Worm (Caenorhabditis elegans): ENCODE measurements around the gene rib-2.

The rib-2 gene

DNA sequence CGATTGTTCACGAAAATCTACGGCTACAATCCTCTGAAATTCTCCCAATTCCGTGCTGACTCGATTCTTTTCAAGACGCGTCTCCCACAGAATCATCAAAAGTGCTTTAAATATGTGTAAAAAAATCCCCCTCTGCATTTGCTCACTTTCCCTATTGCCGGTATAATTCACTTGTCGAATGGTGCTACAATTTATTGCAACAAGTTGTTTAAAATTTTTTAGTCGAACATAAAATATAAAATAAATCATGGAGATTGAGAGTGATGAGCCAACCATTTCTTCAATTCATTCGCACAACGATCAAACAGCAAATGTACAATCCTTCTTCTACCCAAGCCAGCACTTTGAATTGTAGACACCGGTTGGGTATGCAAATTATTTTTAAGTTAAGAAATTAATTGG is 3.8 kb downstream of the rib-2 start (continued):
- TF ChIP-seq bed-1 (GFP tag; IDR thresholded peaks at IDR 0.05) (no peak), zim-3 (tag; optimal IDR thresholded peaks at IDR 0.05) (peak; percentile 44), C17E4.6 (GFP tag; IDR thresholded peaks at IDR 0.05) (peak; percentile 74), nfya-1 (tag; optimal IDR thresholded peaks at IDR 0.05; ENCODE audit: borderline replicate concordance, insufficient read depth) (no peak), ccch-3 (GFP tag; optimal IDR thresholded peaks at IDR 0.05) (no peak), lsl-1 (GFP tag; optimal IDR thresholded peaks at IDR 0.05) (peak; percentile 61), F22D6.2 (tag; optimal IDR thresholded peaks at IDR 0.05) (no peak), ceh-27 (GFP tag; optimal IDR thresholded peaks at IDR 0.05) (peak; percentile 14), ztf-6 (GFP tag; IDR thresholded peaks at IDR 0.05) (no peak), ztf-25 (GFP tag; IDR thresholded peaks at IDR 0.05) (peak; percentile 11; the same call in 1 of the 2 replicates), nhr-27 (tag; optimal IDR thresholded peaks at IDR 0.05) (no peak), nfyb-1 (GFP tag; IDR thresholded peaks at IDR 0.05) (peak; percentile 80), bed-2 (GFP tag; IDR thresholded peaks at IDR 0.05) (no peak), ztf-22 (GFP tag; optimal IDR thresholded peaks at IDR 0.05) (peak; percentile 25), ceh-58 (GFP tag; IDR thresholded peaks at IDR 0.05) (peak; percentile 71; the same call in 1 of the 2 replicates), ceh-40 (GFP tag; IDR thresholded peaks at IDR 0.05) (peak; percentile 70; the same call in 1 of the 2 replicates), nhr-120 (GFP tag; IDR thresholded peaks at IDR 0.05) (no peak), lir-1 (GFP tag; conservative IDR thresholded peaks at IDR 0.05) (no peak), Y79H2A.3 (GFP tag; conservative IDR thresholded peaks at IDR 0.05) (peak; percentile 94), mcd-1 (GFP tag; IDR thresholded peaks at IDR 0.05) (peak; percentile 37), ama-1 (optimal IDR thresholded peaks at IDR 0.05) (peak; percentile 20), ama-1 (GFP tag; optimal IDR thresholded peaks at IDR 0.05) (peak; percentile 83 to 93), hmg-20 (GFP tag; IDR thresholded peaks at IDR 0.05) (no peak), C06A6.2 (GFP tag; conservative IDR thresholded peaks at IDR 0.05) (no peak), aptf-2 (GFP tag; conservative IDR thresholded peaks at IDR 0.05) (no peak), attf-6 (GFP tag; IDR thresholded peaks at IDR 0.05) (peak; percentile 87), akir-1 (GFP tag; optimal IDR thresholded peaks at IDR 0.05) (no peak), T26A5.8 (tag; optimal IDR thresholded peaks at IDR 0.05) (peak; percentile 91), die-1 (tag; optimal IDR thresholded peaks at IDR 0.05) (peak; percentile 80), F49E8.2 (tag; optimal IDR thresholded peaks at IDR 0.05; ENCODE audit: insufficient read depth) (peak; percentile 93), madf-3 (GFP tag; IDR thresholded peaks at IDR 0.05) (peak; percentile 84), athp-1 (tag; optimal IDR thresholded peaks at IDR 0.05) (peak; percentile 85), F55B11.4 (tag; optimal IDR thresholded peaks at IDR 0.05; ENCODE audit: borderline replicate concordance, insufficient read depth) (no peak), dpff-1 (tag; optimal IDR thresholded peaks at IDR 0.05) (peak; percentile 18), Y53F4B.3 (GFP tag; IDR thresholded peaks at IDR 0.05) (no peak)

DNA sequence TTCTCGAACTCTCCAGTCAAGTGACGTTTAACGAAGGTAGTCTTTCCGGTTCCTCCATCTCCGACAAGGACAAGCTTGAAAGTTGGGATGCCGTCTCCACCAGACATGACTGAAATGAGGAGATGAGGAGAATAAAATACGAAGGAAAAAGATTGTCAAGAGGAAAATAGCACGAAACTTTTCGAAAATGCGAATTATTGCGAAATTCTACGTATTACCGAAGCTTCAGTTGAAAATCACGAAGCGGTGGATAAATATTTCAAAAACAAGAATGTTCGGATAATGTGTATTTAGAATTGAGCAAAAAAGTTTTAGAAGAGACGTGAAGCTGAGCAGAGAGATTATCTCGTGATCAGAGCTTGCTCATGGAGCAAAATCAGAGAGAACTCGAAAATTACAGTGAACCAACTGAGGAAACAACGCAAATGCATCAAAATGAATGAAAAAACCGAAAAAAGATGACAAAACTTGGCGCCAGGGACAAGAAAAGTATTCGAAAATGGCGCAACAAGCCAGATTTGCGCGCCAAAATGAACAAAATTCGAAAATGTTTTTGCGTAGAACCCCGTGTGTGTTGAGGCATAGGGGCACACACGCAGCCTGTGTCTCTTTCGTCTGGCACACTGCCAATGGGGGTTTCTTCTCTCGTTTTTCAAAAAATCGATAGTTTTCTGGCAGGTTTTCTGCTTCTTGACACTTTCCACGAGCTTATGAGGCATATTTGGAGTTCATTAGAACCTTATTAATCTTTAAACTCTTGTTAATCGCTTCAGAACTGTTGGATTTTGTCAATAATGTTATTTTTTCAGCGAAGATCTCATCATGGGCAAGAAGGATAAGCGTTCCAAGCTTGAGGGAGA is 5.2 kb downstream of the rib-2 start, which contains the start of the genes ran-1 and dkc-1:
TSS of gene ran-1 (minus strand) at position 109 of the 860 bp plus-strand sequence.
TSS of gene dkc-1 (plus strand) at position 810 of the 860 bp plus-strand sequence.
- TF ChIP-seq athp-1 (tag; optimal IDR thresholded peaks at IDR 0.05) (peak; percentile 81), repo-1 (tag; optimal IDR thresholded peaks at IDR 0.05) (peak; percentile 4), unc-130 (GFP tag; optimal IDR thresholded peaks at IDR 0.05) (peak; percentile 81), lin-40 (tag; optimal IDR thresholded peaks at IDR 0.05) (peak; percentile 51), ztf-6 (GFP tag; IDR thresholded peaks at IDR 0.05) (no peak), atf-7 (tag; optimal IDR thresholded peaks at IDR 0.05) (no peak), Y53G8AR.9 (GFP tag; conservative IDR thresholded peaks at IDR 0.05) (peak; percentile 84), nfya-1 (tag; optimal IDR thresholded peaks at IDR 0.05; ENCODE audit: borderline replicate concordance, insufficient read depth) (no peak), ztf-18 (tag; optimal IDR thresholded peaks at IDR 0.05) (peak; percentile 68), hmg-1.2 (GFP tag; IDR thresholded peaks at IDR 0.05) (peak; percentile 95), ztf-25 (GFP tag; IDR thresholded peaks at IDR 0.05) (no peak), ceh-40 (GFP tag; IDR thresholded peaks at IDR 0.05) (no peak), rec-8 (tag; optimal IDR thresholded peaks at IDR 0.05) (no peak), ceh-79 (tag; optimal IDR thresholded peaks at IDR 0.05) (no peak), B0336.3 (GFP tag; IDR thresholded peaks at IDR 0.05) (peak; percentile 90), akir-1 (GFP tag; optimal IDR thresholded peaks at IDR 0.05) (no peak), B0019.2 (GFP tag; conservative IDR thresholded peaks at IDR 0.05) (peak; percentile 86), Y53F4B.3 (GFP tag; IDR thresholded peaks at IDR 0.05) (no peak), madf-3 (GFP tag; IDR thresholded peaks at IDR 0.05) (peak; percentile 86), gei-17 (GFP tag; optimal IDR thresholded peaks at IDR 0.05) (no peak)

All from whole organism, young adult.